Worm (Caenorhabditis elegans) whole organism, L2 larva: ENCODE results near the gene C17F4.11.

Experiments
- blmp-1 ChIP-seq: sonication (generic microtip); optimal IDR thresholded peaks from 2 replicates; lab custom pipeline; 2017; ENCODE audit warnings: missing genetic modification characterization, mild to moderate bottlenecking, missing compliant biosample characterization, antibody characterized with exemption, moderate library complexity; ENCODE audit not compliant: insufficient read depth
- mdl-1 ChIP-seq, 2 experiments: fragments of 150-350 bp in 1 of 2; sonication (generic microtip) in 1 of 2; optimal IDR thresholded peaks; 2 replicates each; lab custom pipeline; 2017; ENCODE audit warnings: missing biosample characterization in 2 of 2, missing genetic modification characterization in 2 of 2
- nhr-11 ChIP-seq: fragments of 150-350 bp; optimal IDR thresholded peaks from 2 replicates; lab custom pipeline; 2014; ENCODE audit warnings: missing biosample characterization, missing genetic modification characterization
- nhr-23 ChIP-seq: fragments of 150-350 bp; optimal IDR thresholded peaks from 2 replicates; lab custom pipeline; 2014; ENCODE audit warnings: missing biosample characterization, missing genetic modification reagents, missing genetic modification characterization
- snpc-4 ChIP-seq: fragments of 150-350 bp; optimal IDR thresholded peaks from 2 replicates; lab custom pipeline; 2014; ENCODE audit warnings: missing biosample characterization, missing genetic modification characterization
- unc-62 ChIP-seq: fragments of 150-350 bp; optimal IDR thresholded peaks from 2 replicates; lab custom pipeline; 2014; ENCODE audit warnings: missing biosample characterization, missing genetic modification reagents, missing genetic modification characterization
- ztf-11 ChIP-seq: sonication (generic microtip); optimal IDR thresholded peaks from 2 replicates; lab custom pipeline; 2017; ENCODE audit warnings: missing biosample characterization, missing genetic modification characterization

DNA sequence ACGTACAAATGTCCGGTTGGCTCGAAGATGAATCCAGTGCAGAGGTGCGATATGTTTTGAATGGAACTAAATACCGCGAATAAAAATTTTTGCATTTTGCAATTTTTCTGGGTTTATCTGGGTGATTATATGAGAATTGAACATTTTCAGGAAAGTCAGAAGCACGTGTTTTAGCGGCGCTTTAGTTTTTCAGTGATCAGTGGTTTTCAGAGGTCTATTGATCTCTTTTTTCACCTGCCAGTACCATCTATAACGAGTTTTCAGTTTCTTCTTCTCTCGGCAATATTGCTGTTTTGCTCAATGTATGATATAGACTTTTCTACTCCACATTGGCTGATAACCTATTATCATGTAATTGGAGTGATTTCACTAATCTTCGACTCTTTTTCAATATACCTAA, 49.8 kb downstream of the C17F4.11 start, which contains the start of gene sri-63:
- no peak for TF ChIP-seq nhr-23 (tag; lab: Kevin White, UChicago)
- TF ChIP-seq unc-62 (GFP tag; lab: Kevin White, UChicago), result no peak
- TF ChIP-seq ztf-11 (tag; lab: Kevin White, UChicago), result no peak
- TF ChIP-seq blmp-1 (tag; lab: Kevin White, UChicago), result no peak
- no peak for TF ChIP-seq mdl-1 (tag; optimal IDR thresholded peaks at IDR 0.05; lab: Kevin White, UChicago)
- no peak for TF ChIP-seq snpc-4 (tag; lab: Kevin White, UChicago)
- TF ChIP-seq nhr-11 (tag; lab: Kevin White, UChicago), result no peak
